Worm (Caenorhabditis elegans): ENCODE results near the gene lgc-9.

Gene lgc-9

ce11 chrIV:3384593-3384992 is 30.9 kb upstream of the lgc-9 start (continued):
- TF ChIP-seq lin-15B (tag; optimal IDR thresholded peaks at IDR 0.05) = no peak
- TF ChIP-seq daf-8 (GFP tag; IDR thresholded peaks at IDR 0.05) = no peak
- TF ChIP-seq cey-2 (tag; optimal IDR thresholded peaks at IDR 0.05; ENCODE audit: borderline replicate concordance, insufficient read depth) = no peak
- TF ChIP-seq hif-1 (tag; optimal IDR thresholded peaks at IDR 0.05) = peak; percentile 54 to 86
- TF ChIP-seq ama-1 (optimal IDR thresholded peaks at IDR 0.05) = no peak
- no peak for TF ChIP-seq snpc-4 (tag; optimal IDR thresholded peaks at IDR 0.05)
- no peak for TF ChIP-seq aly-2 (tag; optimal IDR thresholded peaks at IDR 0.05)
- no peak for TF ChIP-seq lim-7 (GFP tag; IDR thresholded peaks at IDR 0.05)
- TF ChIP-seq hlh-30 (tag; optimal IDR thresholded peaks at IDR 0.05; ENCODE audit: insufficient read depth) = peak; percentile 100
- no peak for TF ChIP-seq F44E2.7 (GFP tag; IDR thresholded peaks at IDR 0.05)
- peak; percentile 83 for TF ChIP-seq duxl-1 (tag; optimal IDR thresholded peaks at IDR 0.05; ENCODE audit: poor library complexity)
- peak; percentile 82 to 94 for TF ChIP-seq lsy-2 (tag; optimal IDR thresholded peaks at IDR 0.05)
- no peak for TF ChIP-seq lin-29 (GFP tag; IDR thresholded peaks at IDR 0.05)
- TF ChIP-seq nhr-28 (tag; optimal IDR thresholded peaks at IDR 0.05) = peak; percentile 84
- peak; percentile 54; the same call in 1 of the 2 replicates for TF ChIP-seq ZK337.2 (GFP tag; IDR thresholded peaks at IDR 0.05)
- peak; percentile 87 for TF ChIP-seq lin-38 (GFP tag; IDR thresholded peaks at IDR 0.05)
- no peak for TF ChIP-seq tag-97 (GFP tag; IDR thresholded peaks at IDR 0.05)
- peak; percentile 49 for TF ChIP-seq F10B5.3 (tag; optimal IDR thresholded peaks at IDR 0.05)
- TF ChIP-seq vab-7 (GFP tag; IDR thresholded peaks at IDR 0.05) = no peak
- TF ChIP-seq unc-130 (GFP tag; optimal IDR thresholded peaks at IDR 0.05) = no peak
- no peak for TF ChIP-seq nhr-237 (tag; optimal IDR thresholded peaks at IDR 0.05)
- peak; percentile 8 for TF ChIP-seq skn-1 (tag; optimal IDR thresholded peaks at IDR 0.05)
- TF ChIP-seq ctbp-1 (GFP tag; IDR thresholded peaks at IDR 0.05) = peak; percentile 82
- TF ChIP-seq zfp-2 (tag; optimal IDR thresholded peaks at IDR 0.05) = no peak
- no peak for TF ChIP-seq R02D3.7 (tag; optimal IDR thresholded peaks at IDR 0.05)
- no peak for TF ChIP-seq attf-4 (tag; optimal IDR thresholded peaks at IDR 0.05)
- TF ChIP-seq nhr-41 (GFP tag; IDR thresholded peaks at IDR 0.05) = peak; percentile 43; the same call in 1 of the 2 replicates
- TF ChIP-seq nhr-111 (GFP tag; optimal IDR thresholded peaks at IDR 0.05) = no peak
- TF ChIP-seq nhr-48 (tag; optimal IDR thresholded peaks at IDR 0.05) = peak; percentile 63
- no peak for TF ChIP-seq pqm-1 (tag; optimal IDR thresholded peaks at IDR 0.05)
- 0 out of 2 replicates have a peak, but pooled peaks have one; percentile 65 for TF ChIP-seq saeg-2 (GFP tag; IDR thresholded peaks at IDR 0.05)
- TF ChIP-seq ceh-44 (GFP tag; IDR thresholded peaks at IDR 0.05) = no peak
- TF ChIP-seq mxl-3 (GFP tag; optimal IDR thresholded peaks at IDR 0.05) = peak; percentile 93
- peak; percentile 91 for TF ChIP-seq rbr-2 (tag; optimal IDR thresholded peaks at IDR 0.05)
- no peak for TF ChIP-seq D1046.2 (GFP tag; IDR thresholded peaks at IDR 0.05)
- peak; percentile 84 for TF ChIP-seq pha-4 (GFP tag; IDR thresholded peaks at IDR 0.05)
- no peak for TF ChIP-seq pha-4 (tag; optimal IDR thresholded peaks at IDR 0.05)
- TF ChIP-seq mdt-29 (GFP tag; IDR thresholded peaks at IDR 0.05) = peak; percentile 50; the same call in 1 of the 2 replicates
- peak; percentile 92 for TF ChIP-seq T26A8.4 (GFP tag; IDR thresholded peaks at IDR 0.05)
- 0 out of 2 replicates have a peak, but pooled peaks have one; percentile 49 for TF ChIP-seq zfp-3 (GFP tag; conservative IDR thresholded peaks at IDR 0.05)
- peak; percentile 44 for TF ChIP-seq fkh-10 (GFP tag; optimal IDR thresholded peaks at IDR 0.05)
- no peak for TF ChIP-seq fos-1 (tag; optimal IDR thresholded peaks at IDR 0.05)
- peak; percentile 85 for TF ChIP-seq T20F7.1 (GFP tag; optimal IDR thresholded peaks at IDR 0.05)
- peak; percentile 72 for TF ChIP-seq madf-9 (GFP tag; conservative IDR thresholded peaks at IDR 0.05)
- TF ChIP-seq zag-1 (tag; optimal IDR thresholded peaks at IDR 0.05) = no peak
- no peak for TF ChIP-seq ceh-82 (tag; optimal IDR thresholded peaks at IDR 0.05)
- peak; percentile 7 for TF ChIP-seq zip-2 (tag; optimal IDR thresholded peaks at IDR 0.05)
- no peak for TF ChIP-seq egl-27 (tag; optimal IDR thresholded peaks at IDR 0.05)
- no peak for TF ChIP-seq unc-39 (tag; optimal IDR thresholded peaks at IDR 0.05)
- TF ChIP-seq dmd-6 (GFP tag; IDR thresholded peaks at IDR 0.05) = peak; percentile 88
- no peak for TF ChIP-seq sdz-12 (GFP tag; optimal IDR thresholded peaks at IDR 0.05)
- TF ChIP-seq ceh-28 (tag; optimal IDR thresholded peaks at IDR 0.05) = peak; percentile 28

Data from whole organism, L4 larva.